Worm (Caenorhabditis elegans): Measurements from ENCODE around the gene cah-5.

cah-5 gene

ce11 chrX:7005919-7006318 is 13.9 kb upstream of the cah-5 start:
- TF ChIP-seq nhr-12 (tag; optimal IDR thresholded peaks at IDR 0.05): no peak
- TF ChIP-seq unc-55 (GFP tag; optimal IDR thresholded peaks at IDR 0.05): no peak
- no peak for TF ChIP-seq peb-1 (tag; optimal IDR thresholded peaks at IDR 0.05)

ce11 chrX:7028836-7029235 is 9.0 kb downstream of the cah-5 start, which contains the start of gene flp-26:
TSS of gene flp-26 (plus strand) at chrX:7029136.
- TF ChIP-seq lin-11 (tag; optimal IDR thresholded peaks at IDR 0.05): no peak
- no peak for TF ChIP-seq nhr-10 (tag; optimal IDR thresholded peaks at IDR 0.05)
- TF ChIP-seq unc-55 (GFP tag; optimal IDR thresholded peaks at IDR 0.05): no peak
- no peak for TF ChIP-seq ceh-16 (tag; optimal IDR thresholded peaks at IDR 0.05)
- TF ChIP-seq skn-1 (tag; optimal IDR thresholded peaks at IDR 0.05): no peak
- TF ChIP-seq nhr-129 (tag; optimal IDR thresholded peaks at IDR 0.05): no peak
- TF ChIP-seq Y55F3AM.14 (GFP tag; optimal IDR thresholded peaks at IDR 0.05): no peak
- no peak for TF ChIP-seq nhr-12 (tag; optimal IDR thresholded peaks at IDR 0.05)
- TF ChIP-seq nhr-25 (tag; optimal IDR thresholded peaks at IDR 0.05): no peak
- TF ChIP-seq lsy-2 (tag; optimal IDR thresholded peaks at IDR 0.05): no peak
- no peak for TF ChIP-seq egl-27 (tag; optimal IDR thresholded peaks at IDR 0.05)
- TF ChIP-seq R02D3.7 (tag; optimal IDR thresholded peaks at IDR 0.05): no peak
- TF ChIP-seq nhr-6 (tag; optimal IDR thresholded peaks at IDR 0.05): no peak
- no peak for TF ChIP-seq nhr-21 (tag; optimal IDR thresholded peaks at IDR 0.05)
- TF ChIP-seq blmp-1 (tag; optimal IDR thresholded peaks at IDR 0.05; ENCODE audit: insufficient read depth): no peak
- TF ChIP-seq F13H6.1 (tag; optimal IDR thresholded peaks at IDR 0.05): no peak

ce11 chrX:7033716-7034270 is 14.0 kb downstream of the cah-5 start:
- TF ChIP-seq nhr-25 (tag; optimal IDR thresholded peaks at IDR 0.05): no peak
- TF ChIP-seq ztf-11 (tag; optimal IDR thresholded peaks at IDR 0.05): no peak
- no peak for TF ChIP-seq C34F6.9 (tag; optimal IDR thresholded peaks at IDR 0.05)

ce11 chrX:7035937-7036336 is 16.1 kb downstream of the cah-5 start, which contains the start of gene cest-19:
TSS of gene cest-19 (minus strand) at chrX:7036037.
- TF ChIP-seq crh-2 (tag; optimal IDR thresholded peaks at IDR 0.05) (no peak), Y55F3AM.14 (GFP tag; optimal IDR thresholded peaks at IDR 0.05) (no peak), F13H6.1 (tag; optimal IDR thresholded peaks at IDR 0.05) (no peak), ztf-11 (tag; optimal IDR thresholded peaks at IDR 0.05) (no peak), lin-13 (GFP tag; optimal IDR thresholded peaks at IDR 0.05) (no peak), zag-1 (tag; optimal IDR thresholded peaks at IDR 0.05) (no peak), nhr-237 (tag; optimal IDR thresholded peaks at IDR 0.05) (no peak), fos-1 (tag; optimal IDR thresholded peaks at IDR 0.05) (no peak), peb-1 (tag; optimal IDR thresholded peaks at IDR 0.05) (no peak), mdl-1 (tag; optimal IDR thresholded peaks at IDR 0.05) (no peak), skn-1 (tag; optimal IDR thresholded peaks at IDR 0.05) (no peak), nhr-10 (tag; optimal IDR thresholded peaks at IDR 0.05) (no peak)

ce11 chrX:7037998-7038397 is 18.2 kb downstream of the cah-5 start:
- no peak for TF ChIP-seq mbf-1 (tag; optimal IDR thresholded peaks at IDR 0.05)
- no peak for TF ChIP-seq lin-11 (tag; optimal IDR thresholded peaks at IDR 0.05)
- TF ChIP-seq gmeb-1 (tag; optimal IDR thresholded peaks at IDR 0.05): no peak
- no peak for TF ChIP-seq skn-1 (tag; optimal IDR thresholded peaks at IDR 0.05)
- TF ChIP-seq nhr-21 (tag; optimal IDR thresholded peaks at IDR 0.05): no peak
- TF ChIP-seq fos-1 (tag; optimal IDR thresholded peaks at IDR 0.05): no peak
- no peak for TF ChIP-seq lin-39 (tag; optimal IDR thresholded peaks at IDR 0.05)
- TF ChIP-seq elt-3 (tag; optimal IDR thresholded peaks at IDR 0.05): no peak

ce11 chrX:7040760-7041159 is 20.9 kb downstream of the cah-5 start:
- TF ChIP-seq nhr-21 (tag; optimal IDR thresholded peaks at IDR 0.05) (no peak), egl-27 (tag; optimal IDR thresholded peaks at IDR 0.05) (peak; percentile 33), skn-1 (tag; optimal IDR thresholded peaks at IDR 0.05) (no peak), zag-1 (tag; optimal IDR thresholded peaks at IDR 0.05) (peak; percentile 47), lsy-2 (tag; optimal IDR thresholded peaks at IDR 0.05) (peak in 1 of 2 experiments; percentile 30), nhr-11 (tag; optimal IDR thresholded peaks at IDR 0.05) (no peak), ceh-82 (tag; optimal IDR thresholded peaks at IDR 0.05) (no peak), C34F6.9 (tag; optimal IDR thresholded peaks at IDR 0.05) (peak; percentile 10), sem-4 (tag; optimal IDR thresholded peaks at IDR 0.05) (peak; percentile 40), sma-9 (GFP tag; optimal IDR thresholded peaks at IDR 0.05) (peak; percentile 23), sma-9 (tag; optimal IDR thresholded peaks at IDR 0.05) (no peak), nhr-77 (tag; optimal IDR thresholded peaks at IDR 0.05) (no peak)
